Worm (Caenorhabditis elegans): ENCODE results near the gene gcy-9.

gcy-9 gene

ce11 chrX:11337095-11337494 lies 588 bp downstream of the gcy-9 start:
- no peak for TF ChIP-seq B0310.2 (tag; optimal IDR thresholded peaks at IDR 0.05)
- TF ChIP-seq F13C5.2 (tag; optimal IDR thresholded peaks at IDR 0.05): no peak
- TF ChIP-seq sea-1 (GFP tag; conservative IDR thresholded peaks at IDR 0.05): no peak
- TF ChIP-seq flt-1 (GFP tag; IDR thresholded peaks at IDR 0.05): no peak
- TF ChIP-seq scrt-1 (GFP tag; IDR thresholded peaks at IDR 0.05): no peak
- TF ChIP-seq pes-1 (GFP tag; IDR thresholded peaks at IDR 0.05): no peak
- no peak for TF ChIP-seq tbx-11 (GFP tag; IDR thresholded peaks at IDR 0.05)
- TF ChIP-seq ceh-13 (GFP tag; optimal IDR thresholded peaks at IDR 0.05): no peak
- no peak for TF ChIP-seq ets-7 (tag; optimal IDR thresholded peaks at IDR 0.05)
- no peak for TF ChIP-seq aly-1 (tag; optimal IDR thresholded peaks at IDR 0.05)
- TF ChIP-seq hmg-4 (GFP tag; optimal IDR thresholded peaks at IDR 0.05): no peak
- no peak for TF ChIP-seq tra-4 (tag; optimal IDR thresholded peaks at IDR 0.05)
- no peak for TF ChIP-seq hnd-1 (tag; optimal IDR thresholded peaks at IDR 0.05)

DNA sequence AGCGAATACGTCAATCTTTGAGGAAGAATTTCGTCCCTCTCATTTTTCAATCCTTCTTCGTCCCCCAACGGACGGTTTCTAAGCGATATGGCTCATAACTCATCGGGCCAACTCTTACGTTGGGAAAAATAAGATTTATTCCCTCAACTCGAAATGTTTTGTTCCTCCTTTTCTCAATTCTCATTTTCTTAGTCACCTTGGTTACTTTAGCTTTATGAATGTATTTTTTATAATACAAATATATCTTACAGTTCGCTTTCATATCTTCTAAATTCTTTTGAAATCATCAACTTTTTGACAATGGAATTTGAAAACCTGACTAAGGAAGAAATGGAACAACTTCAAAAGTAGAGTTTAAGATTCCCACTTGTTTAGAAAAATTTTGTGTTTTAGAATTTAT lies 8.3 kb downstream of the gcy-9 start, which contains the start of gene npr-9:
Gene npr-9 (plus strand): TSS at position 301 of the 400 bp plus-strand sequence.
- no peak for TF ChIP-seq tbx-11 (GFP tag; IDR thresholded peaks at IDR 0.05)
- no peak for TF ChIP-seq hnd-1 (tag; optimal IDR thresholded peaks at IDR 0.05)
- no peak for TF ChIP-seq ceh-13 (GFP tag; optimal IDR thresholded peaks at IDR 0.05)
- no peak for TF ChIP-seq B0310.2 (tag; optimal IDR thresholded peaks at IDR 0.05)
- no peak for TF ChIP-seq ets-7 (tag; optimal IDR thresholded peaks at IDR 0.05)
- no peak for TF ChIP-seq ceh-36 (tag; optimal IDR thresholded peaks at IDR 0.05)
- no peak for TF ChIP-seq tbx-37 (GFP tag; conservative IDR thresholded peaks at IDR 0.05)
- no peak for TF ChIP-seq F13C5.2 (tag; optimal IDR thresholded peaks at IDR 0.05)
- TF ChIP-seq tra-4 (tag; optimal IDR thresholded peaks at IDR 0.05): no peak
- TF ChIP-seq hmbx-1 (tag; optimal IDR thresholded peaks at IDR 0.05): no peak
- no peak for TF ChIP-seq ama-1 (optimal IDR thresholded peaks at IDR 0.05)
- TF ChIP-seq aly-1 (tag; optimal IDR thresholded peaks at IDR 0.05): no peak
- TF ChIP-seq pes-1 (GFP tag; IDR thresholded peaks at IDR 0.05): no peak
- no peak for TF ChIP-seq hmg-4 (GFP tag; optimal IDR thresholded peaks at IDR 0.05)
- no peak for TF ChIP-seq sea-1 (GFP tag; conservative IDR thresholded peaks at IDR 0.05)
- TF ChIP-seq flt-1 (GFP tag; IDR thresholded peaks at IDR 0.05): no peak
- no peak for TF ChIP-seq scrt-1 (GFP tag; IDR thresholded peaks at IDR 0.05)

ce11 chrX:11328710-11329109 lies 9.0 kb downstream of the gcy-9 start:
- TF ChIP-seq hnd-1 (tag; optimal IDR thresholded peaks at IDR 0.05) (no peak), hmbx-1 (tag; optimal IDR thresholded peaks at IDR 0.05) (no peak), tra-4 (tag; optimal IDR thresholded peaks at IDR 0.05) (no peak), B0310.2 (tag; optimal IDR thresholded peaks at IDR 0.05) (no peak), aly-1 (tag; optimal IDR thresholded peaks at IDR 0.05) (no peak), hmg-4 (GFP tag; optimal IDR thresholded peaks at IDR 0.05) (no peak), F13C5.2 (tag; optimal IDR thresholded peaks at IDR 0.05) (no peak), ama-1 (optimal IDR thresholded peaks at IDR 0.05) (no peak), ets-7 (tag; optimal IDR thresholded peaks at IDR 0.05) (no peak), pes-1 (GFP tag; IDR thresholded peaks at IDR 0.05) (no peak), sea-1 (GFP tag; conservative IDR thresholded peaks at IDR 0.05) (no peak), tbx-11 (GFP tag; IDR thresholded peaks at IDR 0.05) (no peak), ceh-13 (GFP tag; optimal IDR thresholded peaks at IDR 0.05) (no peak), flt-1 (GFP tag; IDR thresholded peaks at IDR 0.05) (no peak), tbx-37 (GFP tag; conservative IDR thresholded peaks at IDR 0.05) (no peak), ceh-36 (tag; optimal IDR thresholded peaks at IDR 0.05) (no peak), scrt-1 (GFP tag; IDR thresholded peaks at IDR 0.05) (no peak)

DNA sequence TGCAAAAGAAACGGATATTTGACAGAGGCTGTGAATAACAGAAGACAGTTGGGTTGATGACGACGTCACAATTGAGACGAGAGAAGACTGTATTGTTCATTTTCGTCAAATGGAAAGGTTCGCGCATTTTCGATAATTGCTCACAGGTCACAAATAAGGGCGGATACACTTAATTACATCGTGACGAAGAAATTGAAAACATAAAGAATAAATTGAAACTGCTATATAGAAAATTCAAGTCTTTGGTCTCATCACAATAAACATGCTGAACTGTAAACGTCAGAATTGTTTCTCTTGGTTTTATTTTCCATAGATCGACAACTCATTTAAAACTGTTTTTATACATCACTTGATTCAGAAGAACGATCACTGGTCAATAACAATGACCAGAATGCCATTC lies 10.9 kb downstream of the gcy-9 start, which contains the start of gene ZK455.5:
Gene ZK455.5 (minus strand): TSS at position 101 of the 400 bp plus-strand sequence.
- TF ChIP-seq sea-1 (GFP tag; conservative IDR thresholded peaks at IDR 0.05) (no peak), hmg-4 (GFP tag; optimal IDR thresholded peaks at IDR 0.05) (no peak), ceh-13 (GFP tag; optimal IDR thresholded peaks at IDR 0.05) (no peak), tbx-37 (GFP tag; conservative IDR thresholded peaks at IDR 0.05) (no peak), hnd-1 (tag; optimal IDR thresholded peaks at IDR 0.05) (no peak), hmbx-1 (tag; optimal IDR thresholded peaks at IDR 0.05) (no peak), scrt-1 (GFP tag; IDR thresholded peaks at IDR 0.05) (no peak), flt-1 (GFP tag; IDR thresholded peaks at IDR 0.05) (no peak), ama-1 (optimal IDR thresholded peaks at IDR 0.05) (no peak), tra-4 (tag; optimal IDR thresholded peaks at IDR 0.05) (no peak), F13C5.2 (tag; optimal IDR thresholded peaks at IDR 0.05) (no peak), aly-1 (tag; optimal IDR thresholded peaks at IDR 0.05) (no peak)

DNA sequence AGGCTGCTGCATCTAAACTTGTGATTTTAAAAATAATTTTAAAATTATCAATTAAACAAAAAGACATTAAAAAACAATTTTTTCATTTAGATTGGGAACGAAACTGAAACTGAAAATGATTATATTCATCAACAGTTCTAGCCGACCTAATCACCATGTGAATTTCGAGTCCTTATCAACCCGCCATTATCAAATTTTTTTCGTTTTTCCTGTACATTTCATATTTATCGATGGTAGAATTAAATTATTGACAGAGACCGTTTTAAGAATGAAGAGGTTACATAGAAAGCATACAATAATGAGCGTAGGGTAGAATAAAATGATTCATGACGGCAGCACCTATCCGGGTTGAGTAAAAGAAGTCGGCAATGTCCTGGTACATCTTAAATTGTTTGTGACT lies 13.4 kb downstream of the gcy-9 start, which contains the start of gene asm-2:
Gene asm-2 (minus strand): TSS at position 12 of the 400 bp plus-strand sequence.
- no peak for TF ChIP-seq sea-1 (GFP tag; conservative IDR thresholded peaks at IDR 0.05)
- no peak for TF ChIP-seq hnd-1 (tag; optimal IDR thresholded peaks at IDR 0.05)
- TF ChIP-seq hmg-4 (GFP tag; optimal IDR thresholded peaks at IDR 0.05): no peak
- TF ChIP-seq ceh-36 (tag; optimal IDR thresholded peaks at IDR 0.05): no peak
- TF ChIP-seq tbx-37 (GFP tag; conservative IDR thresholded peaks at IDR 0.05): no peak

DNA sequence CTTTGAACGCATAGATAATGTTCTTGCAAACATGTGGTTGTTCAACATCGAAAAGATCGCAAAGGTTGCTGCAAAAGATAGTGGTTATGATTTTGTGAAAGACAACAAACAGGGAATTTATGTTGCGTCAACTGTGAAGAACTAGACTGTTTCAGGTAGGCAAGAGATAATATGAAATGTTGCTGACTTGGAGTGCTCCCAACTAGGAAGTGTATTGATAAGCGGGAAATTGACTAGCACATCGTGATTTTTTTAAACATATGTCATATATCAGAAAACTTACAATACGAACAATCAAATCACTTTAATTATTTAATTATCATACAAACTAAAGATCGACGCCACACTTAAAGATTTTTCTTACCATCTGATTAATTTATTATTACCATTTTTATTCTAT lies 14.5 kb downstream of the gcy-9 start:
- TF ChIP-seq pes-1 (GFP tag; IDR thresholded peaks at IDR 0.05): no peak
- no peak for TF ChIP-seq tbx-11 (GFP tag; IDR thresholded peaks at IDR 0.05)
- TF ChIP-seq sea-1 (GFP tag; conservative IDR thresholded peaks at IDR 0.05): no peak
- no peak for TF ChIP-seq B0310.2 (tag; optimal IDR thresholded peaks at IDR 0.05)
- TF ChIP-seq tbx-37 (GFP tag; conservative IDR thresholded peaks at IDR 0.05): no peak
- no peak for TF ChIP-seq hnd-1 (tag; optimal IDR thresholded peaks at IDR 0.05)
- no peak for TF ChIP-seq ceh-13 (GFP tag; optimal IDR thresholded peaks at IDR 0.05)
- no peak for TF ChIP-seq ets-7 (tag; optimal IDR thresholded peaks at IDR 0.05)
- no peak for TF ChIP-seq ama-1 (optimal IDR thresholded peaks at IDR 0.05)
- TF ChIP-seq flt-1 (GFP tag; IDR thresholded peaks at IDR 0.05): no peak

ce11 chrX:11317939-11318338 lies 19.7 kb downstream of the gcy-9 start, which contains the start of gene hizr-1:
hizr-1 (plus strand) TSS chrX:11318278.
- TF ChIP-seq hnd-1 (tag; optimal IDR thresholded peaks at IDR 0.05) (no peak), hmbx-1 (tag; optimal IDR thresholded peaks at IDR 0.05) (no peak), ama-1 (optimal IDR thresholded peaks at IDR 0.05) (no peak), sea-1 (GFP tag; conservative IDR thresholded peaks at IDR 0.05) (no peak), ets-7 (tag; optimal IDR thresholded peaks at IDR 0.05) (no peak)

Data from whole organism, early embryonic.